2 fruit fly cellular contexts compared by ENCODE assay signal in the genomic region with DNA sequence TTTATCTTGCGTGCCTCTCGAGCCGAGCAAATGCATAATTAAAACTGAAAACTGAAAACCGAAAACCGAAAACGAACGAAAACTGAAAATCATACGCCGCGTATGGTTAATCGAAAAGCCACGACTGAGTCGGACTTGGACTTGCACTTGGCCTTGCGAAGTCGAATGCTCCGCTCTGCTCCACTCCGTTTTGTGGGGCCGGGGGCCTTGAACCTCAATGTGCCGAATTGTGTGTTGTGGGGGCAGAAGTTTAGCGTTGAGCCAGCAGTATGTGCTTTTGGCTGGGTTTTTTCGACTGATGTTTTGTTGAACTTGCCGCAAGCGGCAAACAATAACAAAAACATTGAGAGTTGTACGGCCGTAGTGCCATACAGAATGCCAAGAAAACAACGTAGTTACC.
TF ChIP-seq lines count a peak whose summit lies in the region.

No protein-coding gene starts in this region.

- TF ChIP-seq CTCF in whole organism, embryonic (GFP tag; optimal IDR thresholded peaks at IDR 0.05; lab: Kevin White, UChicago), result no peak

TF ChIP-seq in whole organism, adult, 20 proteins besides CTCF, POLR2A, EP300 and RAD21:
- TF ChIP-seq Mnt (GFP tag; optimal IDR thresholded peaks at IDR 0.05; lab: Kevin White, UChicago) (no peak), tj (GFP tag; optimal IDR thresholded peaks at IDR 0.05; lab: Kevin White, UChicago) (peak; percentile 43)

TF ChIP-seq in whole organism, embryonic, 481 proteins besides CTCF, POLR2A, EP300 and RAD21:
- TF ChIP-seq wdn (GFP tag; IDR thresholded peaks at IDR 0.05; lab: Robert Waterston, UW) (no peak), bab2 (GFP tag; optimal IDR thresholded peaks at IDR 0.05; lab: Kevin White, UChicago) (no peak), insv (GFP tag; optimal IDR thresholded peaks at IDR 0.05; lab: Kevin White, UChicago) (no peak), CG7745 (tag; optimal IDR thresholded peaks at IDR 0.05; lab: Kevin White, UChicago) (no peak), Neu2 (GFP tag; optimal IDR thresholded peaks at IDR 0.05; lab: Kevin White, UChicago; ENCODE audit: borderline replicate concordance) (no peak), hkb (optimal IDR thresholded peaks at IDR 0.05; lab: Kevin White, UChicago) (peak; percentile 20), hkb (GFP tag; IDR thresholded peaks at IDR 0.05; lab: Robert Waterston, UW) (no peak), Hr78 (GFP tag; optimal IDR thresholded peaks at IDR 0.05; lab: Kevin White, UChicago) (peak in 1 of 2 experiments; percentile 4), CG4360 (GFP tag; IDR thresholded peaks at IDR 0.05; lab: Robert Waterston, UW) (no peak), lilli (GFP tag; optimal IDR thresholded peaks at IDR 0.05; lab: Kevin White, UChicago) (no peak), wek (GFP tag; optimal IDR thresholded peaks at IDR 0.05; lab: Kevin White, UChicago) (no peak), schlank (tag; optimal IDR thresholded peaks at IDR 0.05; lab: Kevin White, UChicago) (no peak), Ets65A (GFP tag; lab: Kevin White, UChicago) (no peak), z (GFP tag; IDR thresholded peaks at IDR 0.05; lab: Robert Waterston, UW) (peak; percentile 60; the same call in 2 of the 3 replicates), CG15073 (GFP tag; optimal IDR thresholded peaks at IDR 0.05; lab: Kevin White, UChicago) (no peak), CG31388 (GFP tag; optimal IDR thresholded peaks at IDR 0.05; lab: Kevin White, UChicago) (no peak), NK7.1 (GFP tag; optimal IDR thresholded peaks at IDR 0.05; lab: Kevin White, UChicago) (no peak), E2f1 (GFP tag; IDR thresholded peaks at IDR 0.05; lab: Robert Waterston, UW) (no peak), Med (GFP tag; lab: Kevin White, UChicago) (peak; percentile 54), CG18011 (GFP tag; optimal IDR thresholded peaks at IDR 0.05; lab: Kevin White, UChicago) (no peak), gfzf (GFP tag; optimal IDR thresholded peaks at IDR 0.05; lab: Kevin White, UChicago) (no peak), CG10366 (GFP tag; IDR thresholded peaks at IDR 0.05; lab: Robert Waterston, UW) (no peak), Dfd (GFP tag; optimal IDR thresholded peaks at IDR 0.05; lab: Kevin White, UChicago) (no peak), chinmo (GFP tag; IDR thresholded peaks at IDR 0.05; lab: Robert Waterston, UW; ENCODE audit: partially characterized antibody) (peak; percentile 76; the same call in 2 of the 4 replicates), CG14050 (GFP tag; IDR thresholded peaks at IDR 0.05; lab: Robert Waterston, UW) (no peak), pros (GFP tag; optimal IDR thresholded peaks at IDR 0.05; lab: Kevin White, UChicago) (peak; percentile 19), Hey (tag; optimal IDR thresholded peaks at IDR 0.05; lab: Kevin White, UChicago) (no peak), CG7357 (GFP tag; IDR thresholded peaks at IDR 0.05; lab: Robert Waterston, UW) (no peak), az2 (GFP tag; optimal IDR thresholded peaks at IDR 0.05; lab: Kevin White, UChicago) (no peak), Adf1 (GFP tag; IDR thresholded peaks at IDR 0.05; lab: Robert Waterston, UW) (no peak), toy (GFP tag; IDR thresholded peaks at IDR 0.05; lab: Robert Waterston, UW) (no peak), CG13894 (tag; optimal IDR thresholded peaks at IDR 0.05; lab: Kevin White, UChicago) (no peak), CG43689 (GFP tag; IDR thresholded peaks at IDR 0.05; lab: Robert Waterston, UW) (no peak), pb (GFP tag; optimal IDR thresholded peaks at IDR 0.05; lab: Kevin White, UChicago) (no peak), Hand (GFP tag; optimal IDR thresholded peaks at IDR 0.05; lab: Kevin White, UChicago) (no peak), ftz-f1 (GFP tag; optimal IDR thresholded peaks at IDR 0.05; lab: Kevin White, UChicago) (peak; percentile 87), Eip74EF (GFP tag; optimal IDR thresholded peaks at IDR 0.05; lab: Kevin White, UChicago) (peak in 1 of 2 experiments; percentile 18), CG4617 (GFP tag; optimal IDR thresholded peaks at IDR 0.05; lab: Kevin White, UChicago; ENCODE audit: borderline replicate concordance) (no peak), phol (tag; optimal IDR thresholded peaks at IDR 0.05; lab: Kevin White, UChicago) (no peak), eve (GFP tag; optimal IDR thresholded peaks at IDR 0.05; lab: Kevin White, UChicago) (no peak), ara (GFP tag; IDR thresholded peaks at IDR 0.05; lab: Robert Waterston, UW) (0 out of 2 replicates have a peak, but pooled peaks have one; percentile 10), CG7271 (tag; optimal IDR thresholded peaks at IDR 0.05; lab: Kevin White, UChicago) (no peak), CG18262 (tag; optimal IDR thresholded peaks at IDR 0.05; lab: Kevin White, UChicago) (no peak), CG8765 (GFP tag; IDR thresholded peaks at IDR 0.05; lab: Robert Waterston, UW) (no peak)
